Worm (Caenorhabditis elegans) whole organism, L2 larva: Measurements from ENCODE around the gene col-105.
"Not testable (repeated sequence)": the region's sequence is repeated elsewhere in the genome, so short reads cannot be mapped to it uniquely, and the experiment has no call there.

ENCODE experiments used
- ZK546.5 ChIP-seq: sonication (generic microtip); optimal IDR thresholded peaks from 2 replicates; lab custom pipeline; 2017; ENCODE audit warnings: missing biosample characterization, missing genetic modification characterization
- ama-1 ChIP-seq: fragments of 150-350 bp; optimal IDR thresholded peaks from 2 replicates; lab custom pipeline; 2018; ENCODE audit warnings: inconsistent platforms
- elt-3 ChIP-seq: sonication (generic microtip); optimal IDR thresholded peaks from 2 replicates; lab custom pipeline; 2017; ENCODE audit warnings: missing biosample characterization, missing genetic modification characterization
- gmeb-1 ChIP-seq: fragments of 150-350 bp; optimal IDR thresholded peaks from 2 replicates; lab custom pipeline; 2014; ENCODE audit warnings: missing biosample characterization, missing genetic modification characterization
- lin-11 ChIP-seq: fragments of 150-350 bp; sonication (generic microtip); optimal IDR thresholded peaks from 2 replicates; lab custom pipeline; 2014; ENCODE audit warnings: missing biosample characterization, missing genetic modification characterization, inconsistent platforms, mixed read lengths
- nhr-237 ChIP-seq: fragments of 150-350 bp; optimal IDR thresholded peaks from 2 replicates; lab custom pipeline; 2014; ENCODE audit warnings: missing biosample characterization, missing genetic modification characterization
- nhr-77 ChIP-seq: fragments of 150-350 bp; optimal IDR thresholded peaks from 2 replicates; lab custom pipeline; 2014; ENCODE audit warnings: missing biosample characterization, missing genetic modification characterization
- skn-1 ChIP-seq: sonication (generic microtip); optimal IDR thresholded peaks from 2 replicates; lab custom pipeline; 2017; ENCODE audit warnings: missing biosample characterization, missing genetic modification characterization
- snpc-4 ChIP-seq: fragments of 150-350 bp; optimal IDR thresholded peaks from 2 replicates; lab custom pipeline; 2014; ENCODE audit warnings: missing biosample characterization, missing genetic modification characterization
- unc-39 ChIP-seq: fragments of 150-350 bp; optimal IDR thresholded peaks from 2 replicates; lab custom pipeline; 2014; ENCODE audit warnings: missing biosample characterization, missing genetic modification characterization
- unc-62 ChIP-seq: fragments of 150-350 bp; optimal IDR thresholded peaks from 2 replicates; lab custom pipeline; 2014; ENCODE audit warnings: missing biosample characterization, missing genetic modification reagents, missing genetic modification characterization
- zag-1 ChIP-seq: fragments of 150-350 bp; optimal IDR thresholded peaks from 2 replicates; lab custom pipeline; 2014; ENCODE audit warnings: missing biosample characterization, missing genetic modification characterization
- ztf-4 ChIP-seq: fragments of 150-350 bp; optimal IDR thresholded peaks from 2 replicates; lab custom pipeline; 2014; ENCODE audit warnings: missing biosample characterization, missing genetic modification characterization

- TF ChIP-seq nhr-77 (tag; lab: Kevin White, UChicago); unc-62 (GFP tag; lab: Kevin White, UChicago); gmeb-1; unc-39 (tag; lab: Kevin White, UChicago); ztf-4; skn-1 (tag; lab: Kevin White, UChicago); nhr-237 (tag; lab: Kevin White, UChicago); zag-1 (tag; lab: Kevin White, UChicago); ZK546.5 (tag; lab: Kevin White, UChicago); elt-3 (tag; lab: Kevin White, UChicago); lin-11 (tag; lab: Kevin White, UChicago); snpc-4; ama-1 (lab: Kevin White, UChicago): not testable (repeated sequence)
Measured at ce11 chrIV:1343379-1343778, 15.6 kb downstream of the col-105 start, which contains the start of gene F58F6.5.
